Worm (Caenorhabditis elegans) whole organism, L1 larva: ENCODE data around the gene rnh-1.1.

Experiments
- C34B4.2 ChIP-seq: sonication (generic microtip); optimal IDR thresholded peaks from 2 replicates; lab custom pipeline; 2017; ENCODE audit warnings: mild to moderate bottlenecking, missing genetic modification characterization, missing compliant biosample characterization
- Y116A8C.19 ChIP-seq: sonication (generic microtip); optimal IDR thresholded peaks from 2 replicates; lab custom pipeline; 2016; ENCODE audit warnings: missing compliant biosample characterization, missing genetic modification characterization, borderline replicate concordance
- aha-1 ChIP-seq: fragments of 150-350 bp; optimal IDR thresholded peaks from 2 replicates; lab custom pipeline; 2014; ENCODE audit warnings: missing biosample characterization, missing genetic modification characterization
- aly-2 ChIP-seq: fragments of 150-350 bp; optimal IDR thresholded peaks from 2 replicates; lab custom pipeline; 2014; ENCODE audit warnings: missing biosample characterization, missing genetic modification characterization
- ama-1 ChIP-seq: fragments of 150-350 bp; optimal IDR thresholded peaks from 2 replicates; lab custom pipeline; 2014
- blmp-1 ChIP-seq: fragments of 150-350 bp; optimal IDR thresholded peaks from 2 replicates; lab custom pipeline; 2014; ENCODE audit warnings: missing biosample characterization, missing genetic modification characterization
- ceh-88 ChIP-seq: fragments of 200-800 bp; sonication (Bioruptor generic); IDR thresholded peaks from 2 replicates; pipeline ENCODE4 v1.3.6; 2022; ENCODE audit warnings: missing genetic modification characterization, missing compliant biosample characterization
- ces-1 ChIP-seq: fragments of 150-350 bp; optimal IDR thresholded peaks from 2 replicates; lab custom pipeline; 2014; ENCODE audit warnings: missing biosample characterization, missing genetic modification reagents, missing genetic modification characterization
- dsc-1 ChIP-seq: sonication (generic microtip); optimal IDR thresholded peaks from 2 replicates; lab custom pipeline; 2016; ENCODE audit warnings: mild to moderate bottlenecking, missing genetic modification characterization, missing compliant biosample characterization
- efl-3 ChIP-seq: fragments of 200-800 bp; sonication (Bioruptor generic); optimal IDR thresholded peaks from 2 replicates; lab custom pipeline; 2018; ENCODE audit warnings: mild to moderate bottlenecking, missing genetic modification characterization, missing compliant biosample characterization
- elt-2 ChIP-seq: sonication (generic microtip); optimal IDR thresholded peaks from 2 replicates; lab custom pipeline; 2016; ENCODE audit warnings: missing genetic modification characterization, mild to moderate bottlenecking, inconsistent platforms, missing compliant biosample characterization, missing genetic modification reagents
- fkh-10 ChIP-seq: sonication (generic microtip); optimal IDR thresholded peaks from 2 replicates; lab custom pipeline; 2017; ENCODE audit warnings: missing biosample characterization, missing genetic modification reagents, missing genetic modification characterization
- fkh-8 ChIP-seq: sonication (generic microtip); optimal IDR thresholded peaks from 2 replicates; lab custom pipeline; 2016; ENCODE audit warnings: mild to moderate bottlenecking, missing genetic modification characterization, missing compliant biosample characterization
- hlh-17 ChIP-seq: fragments of 200-800 bp; sonication (Bioruptor generic); optimal IDR thresholded peaks from 2 replicates; lab custom pipeline; 2018; ENCODE audit warnings: missing genetic modification characterization, mild to moderate bottlenecking, missing compliant biosample characterization, moderate library complexity, borderline replicate concordance
- hpl-2 ChIP-seq: fragments of 150-350 bp; optimal IDR thresholded peaks from 2 replicates; lab custom pipeline; 2014; ENCODE audit warnings: missing biosample characterization, missing genetic modification reagents, missing genetic modification characterization
- irx-1 ChIP-seq: sonication (generic microtip); optimal IDR thresholded peaks from 2 replicates; lab custom pipeline; 2016; ENCODE audit warnings: missing genetic modification characterization, missing compliant biosample characterization
- jun-1 ChIP-seq: fragments of 150-350 bp; optimal IDR thresholded peaks from 2 replicates; lab custom pipeline; 2014; ENCODE audit warnings: missing biosample characterization, missing genetic modification reagents, missing genetic modification characterization
- lin-13 ChIP-seq: fragments of 150-350 bp; optimal IDR thresholded peaks from 2 replicates; lab custom pipeline; 2014; ENCODE audit warnings: missing biosample characterization, missing genetic modification reagents, missing genetic modification characterization
- lin-14 ChIP-seq: fragments of 200-800 bp; sonication (Bioruptor generic); optimal IDR thresholded peaks from 2 replicates; lab custom pipeline; 2018; ENCODE audit warnings: mild to moderate bottlenecking, missing genetic modification characterization, moderate library complexity, missing compliant biosample characterization
- lir-3 ChIP-seq: sonication (generic microtip); optimal IDR thresholded peaks from 2 replicates; lab custom pipeline; 2016; ENCODE audit warnings: mild to moderate bottlenecking, missing genetic modification characterization, moderate library complexity, missing compliant biosample characterization; ENCODE audit not compliant: poor library complexity
- mef-2 ChIP-seq: fragments of 150-350 bp; optimal IDR thresholded peaks from 2 replicates; lab custom pipeline; 2014; ENCODE audit warnings: missing biosample characterization, missing genetic modification characterization
- mep-1 ChIP-seq: fragments of 150-350 bp; optimal IDR thresholded peaks from 2 replicates; lab custom pipeline; 2014; ENCODE audit warnings: missing biosample characterization, missing genetic modification characterization
- nhr-71 ChIP-seq: sonication (generic microtip); optimal IDR thresholded peaks from 2 replicates; lab custom pipeline; 2016; ENCODE audit warnings: mild to moderate bottlenecking, missing genetic modification characterization, moderate library complexity, missing compliant biosample characterization
- nhr-76 ChIP-seq: sonication (generic microtip); optimal IDR thresholded peaks from 2 replicates; lab custom pipeline; 2017; ENCODE audit warnings: missing biosample characterization, missing genetic modification characterization
- nhr-85 ChIP-seq: sonication (generic microtip); peaks from one replicate; lab custom pipeline; 2016; ENCODE audit warnings: missing genetic modification characterization, inconsistent platforms, missing compliant biosample characterization
- nhr-90 ChIP-seq: sonication (generic microtip); optimal IDR thresholded peaks from 2 replicates; lab custom pipeline; 2016; ENCODE audit warnings: mild to moderate bottlenecking, missing genetic modification characterization, missing compliant biosample characterization; ENCODE audit not compliant: poor library complexity
- pag-3 ChIP-seq: sonication (generic microtip); optimal IDR thresholded peaks from 2 replicates; lab custom pipeline; 2017; ENCODE audit warnings: missing genetic modification characterization, mild to moderate bottlenecking, missing compliant biosample characterization, antibody characterized with exemption, borderline replicate concordance; ENCODE audit not compliant: insufficient read depth
- rnt-1 ChIP-seq: sonication (generic microtip); optimal IDR thresholded peaks from 2 replicates; lab custom pipeline; 2016; ENCODE audit warnings: mild to moderate bottlenecking, missing genetic modification characterization, moderate library complexity, missing compliant biosample characterization
- snu-23 ChIP-seq: sonication (generic microtip); optimal IDR thresholded peaks from 2 replicates; lab custom pipeline; 2016; ENCODE audit warnings: missing genetic modification characterization, missing compliant biosample characterization
- sup-37 ChIP-seq: fragments of 200-800 bp; sonication (Bioruptor generic); optimal IDR thresholded peaks from 2 replicates; lab custom pipeline; 2018; ENCODE audit warnings: mild to moderate bottlenecking, missing genetic modification characterization, missing compliant biosample characterization
- tbx-2 ChIP-seq: sonication (generic microtip); optimal IDR thresholded peaks from 2 replicates; lab custom pipeline; 2016; ENCODE audit warnings: missing genetic modification characterization, missing compliant biosample characterization
- tlp-1 ChIP-seq: fragments of 150-350 bp; optimal IDR thresholded peaks from 2 replicates; lab custom pipeline; 2014; ENCODE audit warnings: missing biosample characterization, missing genetic modification characterization

rnh-1.1 gene

DNA sequence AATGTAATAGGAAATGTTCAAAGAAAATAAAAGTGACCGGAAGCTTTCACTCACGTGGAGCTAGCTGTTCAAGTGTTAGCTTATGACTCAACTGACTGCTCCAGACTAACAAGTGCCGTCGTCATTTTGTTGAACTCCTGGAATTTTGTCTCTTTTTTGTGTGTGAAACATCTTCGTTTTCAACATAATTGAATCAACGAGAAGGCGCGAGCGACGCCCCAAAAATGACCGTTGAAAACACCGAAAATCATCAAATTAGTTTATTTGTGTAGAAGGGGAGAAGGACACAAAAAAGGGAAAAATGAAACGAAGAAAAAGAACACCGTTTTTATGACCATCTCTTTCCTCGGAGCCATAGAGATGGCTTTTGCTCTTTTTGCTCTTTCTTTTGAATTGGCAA is 29.9 kb downstream of the rnh-1.1 start, which contains the start of gene ZK1290.14:
TSS of gene ZK1290.14 (minus strand) at position 139 of the 400 bp plus-strand sequence.
- TF ChIP-seq efl-3 (GFP tag; lab: Kevin White, UChicago) (no peak), lin-14 (peak; percentile 0), snu-23 (GFP tag; lab: Kevin White, UChicago) (no peak), nhr-71 (tag; lab: Kevin White, UChicago) (no peak)
- TF ChIP-seq, all 84 proteins: peak for 1

- TF ChIP-seq aha-1 (tag; lab: Kevin White, UChicago) (no peak), lin-14 (peak; percentile 10)
- TF ChIP-seq, all 84 proteins: peak for 1
Observed at ce11 chrII:7557981-7558380, 32.4 kb downstream of the rnh-1.1 start.

ce11 chrII:7558864-7559263 is 33.3 kb downstream of the rnh-1.1 start:
- TF ChIP-seq C34B4.2 (tag; lab: Kevin White, UChicago) (no peak), sup-37 (GFP tag; lab: Kevin White, UChicago) (no peak), aly-2 (tag; lab: Kevin White, UChicago) (no peak), lin-14 (peak; percentile 43), lir-3 (tag; lab: Kevin White, UChicago) (no peak), fkh-10 (peak; percentile 88), lin-13 (no peak), blmp-1 (tag; lab: Kevin White, UChicago) (no peak)

DNA sequence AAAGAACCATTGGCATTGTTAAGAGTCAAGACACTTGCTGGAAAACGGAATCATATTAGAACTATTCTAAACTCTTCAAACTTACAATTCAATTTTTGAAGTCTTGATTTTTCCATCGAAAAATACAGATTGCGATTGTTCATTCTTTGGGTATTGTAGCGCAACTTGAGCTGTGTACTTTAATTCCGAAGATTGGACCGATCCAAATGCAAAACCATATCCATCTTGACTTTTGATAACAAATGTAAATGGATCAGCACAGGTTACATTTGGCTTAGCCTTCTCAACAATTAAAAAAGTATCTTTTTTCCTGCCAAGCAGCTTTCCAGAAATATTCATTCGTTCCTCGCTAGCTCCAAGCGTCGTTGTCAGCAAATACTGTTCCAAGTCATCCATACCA is 35.3 kb downstream of the rnh-1.1 start:
- no peak for TF ChIP-seq mep-1 (tag; lab: Kevin White, UChicago)
- TF ChIP-seq pag-3 (tag; lab: Kevin White, UChicago), result no peak
- no peak for TF ChIP-seq tbx-2 (tag; lab: Kevin White, UChicago)
- TF ChIP-seq Y116A8C.19 (tag; lab: Kevin White, UChicago), result no peak
- no peak for TF ChIP-seq rnt-1 (tag; lab: Kevin White, UChicago)
- no peak for TF ChIP-seq ceh-88 (GFP tag; lab: Robert Waterston, UW)
- no peak for TF ChIP-seq ama-1 (lab: Kevin White, UChicago)
- no peak for TF ChIP-seq irx-1 (tag; lab: Kevin White, UChicago)
- TF ChIP-seq aha-1 (tag; lab: Kevin White, UChicago), result no peak
- no peak for TF ChIP-seq dsc-1
- no peak for TF ChIP-seq hlh-17 (GFP tag; lab: Kevin White, UChicago)
- TF ChIP-seq nhr-76 (tag; lab: Kevin White, UChicago), result no peak
- no peak for TF ChIP-seq tlp-1
- TF ChIP-seq mef-2, result no peak
- no peak for TF ChIP-seq fkh-8 (tag; lab: Kevin White, UChicago)
- no peak for TF ChIP-seq elt-2 (tag; lab: Kevin White, UChicago)
- TF ChIP-seq nhr-85 (tag; lab: Kevin White, UChicago), result no peak
- TF ChIP-seq jun-1 (tag; lab: Kevin White, UChicago), result no peak

DNA sequence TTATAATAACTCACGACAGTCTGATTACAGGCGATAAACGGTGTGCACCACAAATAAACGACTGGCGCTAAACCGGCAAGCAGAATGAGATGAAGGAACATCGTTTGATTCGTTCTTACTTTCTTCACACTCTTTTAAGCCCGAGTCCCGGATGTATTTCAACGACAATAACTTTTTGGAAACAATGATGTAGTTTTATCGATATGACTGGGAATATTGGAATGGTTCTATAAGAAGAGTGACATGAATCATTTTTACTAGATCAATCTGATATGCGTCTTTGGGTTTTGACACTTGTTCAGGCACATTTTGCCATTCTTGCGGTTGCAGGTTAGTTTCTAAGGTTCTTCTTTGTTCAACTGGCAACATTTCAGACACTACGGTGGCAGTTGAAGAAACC is 36.0 kb downstream of the rnh-1.1 start, which contains the start of the genes ZK1290.11 and ZK1290.1:
TSS of gene ZK1290.11 (minus strand) at position 101 of the 400 bp plus-strand sequence.
TSS of gene ZK1290.1 (plus strand) at position 271 of the 400 bp plus-strand sequence.
- no peak for TF ChIP-seq ces-1 (GFP tag; lab: Kevin White, UChicago)
- no peak for TF ChIP-seq tlp-1
- TF ChIP-seq hpl-2 (GFP tag; lab: Kevin White, UChicago), result no peak

DNA sequence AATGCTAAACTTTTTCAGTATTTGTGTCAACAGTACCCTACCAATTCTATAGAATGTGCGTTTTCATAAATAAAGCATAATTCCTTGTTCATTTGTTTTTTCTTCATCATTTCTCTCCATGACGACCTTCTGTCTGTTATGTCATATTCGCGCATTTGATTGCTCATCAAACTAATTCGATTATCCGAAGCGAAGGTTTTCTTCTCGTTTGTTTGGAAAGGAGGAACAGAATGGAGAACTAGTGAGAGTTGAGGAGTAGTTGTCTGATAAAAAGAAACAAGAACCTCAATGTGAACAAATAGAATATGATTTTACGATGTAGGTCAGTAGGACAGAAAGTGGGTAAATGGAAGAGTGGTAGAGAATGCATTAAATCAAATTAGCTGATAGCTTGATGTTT is 37.1 kb downstream of the rnh-1.1 start:
- peak; percentile 56 for TF ChIP-seq blmp-1 (tag; lab: Kevin White, UChicago)
- TF ChIP-seq nhr-90 (tag; lab: Kevin White, UChicago), result no peak
